Fruit fly (Drosophila melanogaster): ENCODE data around the gene hid.

The hid gene

dm6 chr3L:18223437-18223836 lies 38.0 kb upstream of the hid start (continued):
- TF ChIP-seq chm (GFP tag; IDR thresholded peaks at IDR 0.05) = peak; percentile 44; the same call in 1 of the 2 replicates
- no peak for TF ChIP-seq CG10274 (GFP tag; optimal IDR thresholded peaks at IDR 0.05)
- TF ChIP-seq Max (GFP tag; optimal IDR thresholded peaks at IDR 0.05) = no peak
- TF ChIP-seq jigr1 (GFP tag; IDR thresholded peaks at IDR 0.05) = no peak
- no peak for TF ChIP-seq Lim3 (GFP tag; IDR thresholded peaks at IDR 0.05)
- TF ChIP-seq Camta (GFP tag; optimal IDR thresholded peaks at IDR 0.05) = no peak
- TF ChIP-seq Bdp1 (GFP tag; optimal IDR thresholded peaks at IDR 0.05) = no peak
- TF ChIP-seq CG2202 (tag; optimal IDR thresholded peaks at IDR 0.05) = peak; percentile 44
- TF ChIP-seq Kr (GFP tag; optimal IDR thresholded peaks at IDR 0.05) = no peak
- TF ChIP-seq ewg (GFP tag; optimal IDR thresholded peaks at IDR 0.05) = peak; percentile 4
- no peak for TF ChIP-seq gsb (GFP tag; IDR thresholded peaks at IDR 0.05)
- no peak for TF ChIP-seq Poxn (GFP tag; IDR thresholded peaks at IDR 0.05)
- TF ChIP-seq CG11560 (tag; IDR thresholded peaks at IDR 0.05) = no peak
- no peak for TF ChIP-seq CG3726 (GFP tag; IDR thresholded peaks at IDR 0.05)
- 0 out of 2 replicates have a peak, but pooled peaks have one; percentile 21 for TF ChIP-seq Ptx1 (GFP tag; IDR thresholded peaks at IDR 0.05)
- peak; percentile 74 for TF ChIP-seq CG2712 (tag; optimal IDR thresholded peaks at IDR 0.05)
- TF ChIP-seq Rx (GFP tag; IDR thresholded peaks at IDR 0.05) = no peak
- TF ChIP-seq CG14667 (GFP tag; IDR thresholded peaks at IDR 0.05) = no peak
- no peak for TF ChIP-seq CHES-1-like (GFP tag; optimal IDR thresholded peaks at IDR 0.05)
- TF ChIP-seq CG8944 (GFP tag; optimal IDR thresholded peaks at IDR 0.05) = no peak
- 0 out of 3 replicates have a peak, but pooled peaks have one; percentile 32 for TF ChIP-seq CG2199 (GFP tag; IDR thresholded peaks at IDR 0.05)
- TF ChIP-seq Drgx (GFP tag; IDR thresholded peaks at IDR 0.05) = peak; percentile 90
- no peak for TF ChIP-seq CG6272 (GFP tag; IDR thresholded peaks at IDR 0.05)
- TF ChIP-seq ssp (GFP tag; IDR thresholded peaks at IDR 0.05) = no peak
- TF ChIP-seq eyg (GFP tag; optimal IDR thresholded peaks at IDR 0.05) = no peak
- TF ChIP-seq Hmx (GFP tag; optimal IDR thresholded peaks at IDR 0.05) = no peak
- no peak for TF ChIP-seq CG8290 (GFP tag; optimal IDR thresholded peaks at IDR 0.05)
- TF ChIP-seq CG8290 (tag; optimal IDR thresholded peaks at IDR 0.05) = no peak
- no peak for TF ChIP-seq pzg (GFP tag; optimal IDR thresholded peaks at IDR 0.05)
- TF ChIP-seq CG17912 (GFP tag; optimal IDR thresholded peaks at IDR 0.05) = no peak
- TF ChIP-seq Ada2b (GFP tag; IDR thresholded peaks at IDR 0.05) = no peak
- TF ChIP-seq Atf-2 (GFP tag; optimal IDR thresholded peaks at IDR 0.05) = no peak
- peak; percentile 28 for TF ChIP-seq CG10209 (GFP tag; optimal IDR thresholded peaks at IDR 0.05)
- TF ChIP-seq CG6654 (GFP tag; optimal IDR thresholded peaks at IDR 0.05) = no peak
- TF ChIP-seq Med (GFP tag) = peak; percentile 36
- no peak for TF ChIP-seq Dll (GFP tag; IDR thresholded peaks at IDR 0.05; ENCODE audit: partially characterized antibody)
- TF ChIP-seq CG15696 (tag; optimal IDR thresholded peaks at IDR 0.05) = peak; percentile 58
- no peak for TF ChIP-seq NFAT (GFP tag; IDR thresholded peaks at IDR 0.05)
- TF ChIP-seq Chrac-16 (GFP tag; optimal IDR thresholded peaks at IDR 0.05) = peak; percentile 46
- no peak for TF ChIP-seq Jarid2 (GFP tag; optimal IDR thresholded peaks at IDR 0.05)
- no peak for TF ChIP-seq CG6813 (GFP tag; optimal IDR thresholded peaks at IDR 0.05)
- TF ChIP-seq aop (GFP tag; IDR thresholded peaks at IDR 0.05) = no peak
- TF ChIP-seq CG13775 (GFP tag; optimal IDR thresholded peaks at IDR 0.05) = peak; percentile 25
- peak; percentile 59; the same call in 1 of the 2 replicates for TF ChIP-seq Xrp1 (GFP tag; IDR thresholded peaks at IDR 0.05)
- no peak for TF ChIP-seq CG12071 (GFP tag; optimal IDR thresholded peaks at IDR 0.05)
- TF ChIP-seq sisA (GFP tag; IDR thresholded peaks at IDR 0.05) = no peak; the same call in 1 of the 2 replicates
- TF ChIP-seq mld (GFP tag; IDR thresholded peaks at IDR 0.05; ENCODE audit: partially characterized antibody) = no peak
- peak; percentile 28 for TF ChIP-seq CG5245 (GFP tag; optimal IDR thresholded peaks at IDR 0.05)
- no peak for TF ChIP-seq CG8089 (GFP tag; optimal IDR thresholded peaks at IDR 0.05)
- TF ChIP-seq lbe (GFP tag; optimal IDR thresholded peaks at IDR 0.05) = peak; percentile 27
- TF ChIP-seq ken (GFP tag; IDR thresholded peaks at IDR 0.05) = no peak
- no peak for TF ChIP-seq fd102C (GFP tag; optimal IDR thresholded peaks at IDR 0.05)
- no peak for TF ChIP-seq E2f2 (GFP tag; IDR thresholded peaks at IDR 0.05)

Measured in whole organism, embryonic.